Worm (Caenorhabditis elegans): ENCODE measurements around the gene cyn-1.

DNA sequence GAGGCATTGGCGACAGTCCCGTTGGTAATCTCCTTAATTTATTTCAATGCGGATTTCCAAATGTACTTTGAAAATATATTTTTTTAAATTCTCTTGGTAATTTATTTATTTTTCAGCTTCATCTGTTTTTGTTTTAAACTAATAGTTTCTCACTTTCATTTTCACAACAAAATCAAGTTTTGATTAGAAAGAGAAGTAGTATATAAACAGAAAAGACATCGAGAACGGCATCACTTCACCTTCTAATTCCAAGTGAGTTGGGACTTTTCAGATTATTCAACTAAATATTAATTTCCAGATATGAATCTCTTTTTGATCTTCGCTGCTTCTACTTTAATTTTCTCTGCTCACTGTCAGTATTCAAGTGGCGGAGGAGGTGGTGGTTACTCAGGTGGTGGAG lies 35.6 kb upstream of the cyn-1 start, which contains the start of gene F47B8.14:
- TF ChIP-seq unc-62 (GFP tag; optimal IDR thresholded peaks at IDR 0.05) (no peak), grh-1 (GFP tag; IDR thresholded peaks at IDR 0.05) (no peak), lsy-2 (tag; optimal IDR thresholded peaks at IDR 0.05) (no peak), nhr-28 (tag; optimal IDR thresholded peaks at IDR 0.05) (no peak), elt-2 (tag; optimal IDR thresholded peaks at IDR 0.05) (no peak), dsc-1 (tag; optimal IDR thresholded peaks at IDR 0.05) (no peak), ama-1 (optimal IDR thresholded peaks at IDR 0.05) (no peak), nhr-90 (tag; optimal IDR thresholded peaks at IDR 0.05; ENCODE audit: poor library complexity) (no peak)

Measured in whole organism, L1 larva.